Worm (Caenorhabditis elegans) whole organism, L2 larva: ENCODE measurements around the gene sahd-1.

Experiments
- alr-1 ChIP-seq: fragments of 150-350 bp; optimal IDR thresholded peaks from 2 replicates; lab custom pipeline; 2014; ENCODE audit warnings: missing biosample characterization, missing genetic modification characterization
- lin-13 ChIP-seq: fragments of 150-350 bp; optimal IDR thresholded peaks from 2 replicates; lab custom pipeline; 2014; ENCODE audit warnings: missing biosample characterization, missing genetic modification reagents, missing genetic modification characterization
- lin-39 ChIP-seq: fragments of 150-350 bp; optimal IDR thresholded peaks from 2 replicates; lab custom pipeline; 2014; ENCODE audit warnings: missing biosample characterization, missing genetic modification reagents, missing genetic modification characterization
- nhr-12 ChIP-seq: fragments of 150-350 bp; optimal IDR thresholded peaks from 2 replicates; lab custom pipeline; 2014; ENCODE audit warnings: missing biosample characterization, missing genetic modification characterization
- nhr-6 ChIP-seq: fragments of 150-350 bp; optimal IDR thresholded peaks from 2 replicates; lab custom pipeline; 2014; ENCODE audit warnings: missing biosample characterization, missing genetic modification characterization
- nhr-77 ChIP-seq: fragments of 150-350 bp; optimal IDR thresholded peaks from 2 replicates; lab custom pipeline; 2014; ENCODE audit warnings: missing biosample characterization, missing genetic modification characterization
- skn-1 ChIP-seq: sonication (generic microtip); optimal IDR thresholded peaks from 2 replicates; lab custom pipeline; 2017; ENCODE audit warnings: missing biosample characterization, missing genetic modification characterization
- unc-39 ChIP-seq: fragments of 150-350 bp; optimal IDR thresholded peaks from 2 replicates; lab custom pipeline; 2014; ENCODE audit warnings: missing biosample characterization, missing genetic modification characterization

DNA sequence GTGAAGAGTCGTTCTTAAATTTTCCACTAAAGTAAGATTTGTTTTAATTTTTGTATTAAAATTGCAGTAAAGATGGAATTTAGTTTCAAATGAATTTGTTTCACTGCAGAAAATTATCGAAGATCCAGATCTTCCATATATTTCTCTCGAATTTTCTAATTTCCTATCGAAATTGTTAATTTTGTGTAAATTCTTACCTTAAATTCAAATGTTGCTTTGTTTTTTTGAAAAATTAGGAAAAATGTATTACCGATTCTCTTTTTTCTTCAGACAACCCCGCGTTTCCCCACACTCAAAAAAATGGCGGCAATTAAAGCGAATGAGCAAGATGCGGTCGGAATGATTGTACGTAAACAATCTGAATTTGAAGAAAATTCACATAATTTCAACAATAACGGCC is 35.0 kb upstream of the sahd-1 start, which contains the start of gene C17C3.6:
- TF ChIP-seq nhr-6 (tag; lab: Kevin White, UChicago), result no peak
- no peak for TF ChIP-seq lin-39
- TF ChIP-seq skn-1, result no peak
- no peak for TF ChIP-seq alr-1 (tag; lab: Kevin White, UChicago)
- TF ChIP-seq nhr-77 (tag; lab: Kevin White, UChicago), result no peak
- TF ChIP-seq nhr-12, result no peak
- no peak for TF ChIP-seq lin-13 (GFP tag; lab: Kevin White, UChicago)
- no peak for TF ChIP-seq unc-39 (tag; lab: Kevin White, UChicago)
